Worm (Caenorhabditis elegans): ENCODE data around the gene C18A3.11.
A peak's percentile ranks its signal among the peaks of the same experiment; 100 is the strongest.

Gene C18A3.11

DNA sequence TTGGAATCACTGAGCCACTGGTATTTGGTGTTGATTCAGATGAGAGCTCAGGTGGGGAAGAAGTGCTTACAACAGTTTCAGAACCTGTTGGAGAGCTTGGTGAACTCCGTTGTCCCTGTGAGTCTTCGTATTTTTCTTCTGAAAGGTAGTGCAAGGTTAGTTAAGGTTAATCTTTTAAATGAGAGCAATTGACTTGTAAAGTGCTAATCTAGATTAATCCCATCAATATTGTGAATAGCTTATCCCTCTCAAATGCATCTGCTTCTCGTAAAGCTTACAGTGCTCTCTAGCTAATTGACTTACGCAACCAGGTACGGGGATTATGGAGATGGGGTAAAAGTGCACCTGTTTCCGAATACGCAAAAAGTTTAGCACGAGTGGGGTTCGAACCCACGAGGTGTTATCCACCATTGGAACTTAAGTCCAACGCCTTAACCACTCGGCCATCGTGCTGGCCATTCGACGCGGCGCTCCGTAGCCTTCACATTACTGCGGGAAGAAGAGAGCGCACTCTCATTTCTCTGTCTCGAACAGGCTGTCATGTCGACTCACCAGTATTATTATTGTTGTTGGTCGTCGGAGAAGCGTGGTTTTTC is 41.8 kb downstream of the C18A3.11 start:
- TF ChIP-seq nhr-84 (tag; optimal IDR thresholded peaks at IDR 0.05) (no peak), nhr-19 (GFP tag; conservative IDR thresholded peaks at IDR 0.05) (peak; percentile 59), tlp-1 (tag; optimal IDR thresholded peaks at IDR 0.05) (no peak), nhr-90 (tag; optimal IDR thresholded peaks at IDR 0.05; ENCODE audit: poor library complexity) (peak; percentile 50), hlh-4 (tag; optimal IDR thresholded peaks at IDR 0.05) (no peak), sox-4 (tag; optimal IDR thresholded peaks at IDR 0.05) (no peak), nhr-237 (tag; optimal IDR thresholded peaks at IDR 0.05) (no peak), nhr-85 (tag) (peak; percentile 57), ztf-4 (tag; optimal IDR thresholded peaks at IDR 0.05) (no peak), skn-1 (tag; optimal IDR thresholded peaks at IDR 0.05) (peak; percentile 20), hpl-2 (GFP tag; optimal IDR thresholded peaks at IDR 0.05) (no peak), aha-1 (tag; optimal IDR thresholded peaks at IDR 0.05) (no peak), aly-2 (tag; optimal IDR thresholded peaks at IDR 0.05) (no peak), zag-1 (tag; optimal IDR thresholded peaks at IDR 0.05) (no peak), F16B12.6 (tag; optimal IDR thresholded peaks at IDR 0.05) (peak; percentile 42), snpc-4 (tag; optimal IDR thresholded peaks at IDR 0.05) (peak; percentile 23), elt-3 (tag; optimal IDR thresholded peaks at IDR 0.05) (peak in 1 of 6 experiments; percentile 13), fos-1 (tag; optimal IDR thresholded peaks at IDR 0.05) (no peak), C04F5.9 (tag; optimal IDR thresholded peaks at IDR 0.05) (no peak), pag-3 (tag; optimal IDR thresholded peaks at IDR 0.05; ENCODE audit: borderline replicate concordance, insufficient read depth) (no peak), efl-3 (GFP tag; optimal IDR thresholded peaks at IDR 0.05) (no peak), ceh-8 (GFP tag; optimal IDR thresholded peaks at IDR 0.05) (peak; percentile 11), lsy-2 (tag; optimal IDR thresholded peaks at IDR 0.05) (peak; percentile 19 to 53), lin-13 (GFP tag; optimal IDR thresholded peaks at IDR 0.05) (peak; percentile 28), egl-27 (tag; optimal IDR thresholded peaks at IDR 0.05) (no peak), swsn-7 (tag; optimal IDR thresholded peaks at IDR 0.05) (peak; percentile 51), unc-30 (tag; optimal IDR thresholded peaks at IDR 0.05) (no peak), snu-23 (GFP tag; optimal IDR thresholded peaks at IDR 0.05) (peak; percentile 73), lin-39 (tag; optimal IDR thresholded peaks at IDR 0.05) (no peak), isw-1 (GFP tag; IDR thresholded peaks at IDR 0.05) (0 out of 2 replicates have a peak, but pooled peaks have one; percentile 3), nhr-71 (tag; optimal IDR thresholded peaks at IDR 0.05) (peak; percentile 63), alr-1 (tag; optimal IDR thresholded peaks at IDR 0.05; ENCODE audit: borderline replicate concordance) (no peak), jun-1 (tag; optimal IDR thresholded peaks at IDR 0.05) (no peak), unc-98 (GFP tag; IDR thresholded peaks at IDR 0.05) (no peak), nhr-77 (tag; optimal IDR thresholded peaks at IDR 0.05) (peak; percentile 19), ceh-82 (tag; optimal IDR thresholded peaks at IDR 0.05) (peak in 2 of 3 experiments; percentile 25 to 55), lir-3 (tag; optimal IDR thresholded peaks at IDR 0.05; ENCODE audit: poor library complexity) (no peak), pax-3 (tag; optimal IDR thresholded peaks at IDR 0.05) (no peak), tbx-2 (tag; optimal IDR thresholded peaks at IDR 0.05) (no peak), C34B4.2 (tag; optimal IDR thresholded peaks at IDR 0.05) (no peak), zip-4 (GFP tag; optimal IDR thresholded peaks at IDR 0.05) (no peak), sptf-1 (tag; optimal IDR thresholded peaks at IDR 0.05) (no peak), fkh-8 (tag; optimal IDR thresholded peaks at IDR 0.05) (peak; percentile 16), pqm-1 (tag; optimal IDR thresholded peaks at IDR 0.05) (no peak), ces-1 (GFP tag; optimal IDR thresholded peaks at IDR 0.05) (no peak), nhr-76 (tag; optimal IDR thresholded peaks at IDR 0.05) (no peak), mep-1 (tag; optimal IDR thresholded peaks at IDR 0.05) (peak; percentile 9), ceh-63 (GFP tag; optimal IDR thresholded peaks at IDR 0.05) (no peak), nhr-47 (tag; optimal IDR thresholded peaks at IDR 0.05) (peak; percentile 63), xbp-1 (tag; optimal IDR thresholded peaks at IDR 0.05) (peak; percentile 17), elt-2 (tag; optimal IDR thresholded peaks at IDR 0.05) (peak; percentile 25), lin-15B (tag; optimal IDR thresholded peaks at IDR 0.05) (no peak)
